Worm (Caenorhabditis elegans): ENCODE results near the gene chw-1.
A peak's percentile ranks its signal among the peaks of the same experiment; 100 is the strongest.

The chw-1 gene

DNA sequence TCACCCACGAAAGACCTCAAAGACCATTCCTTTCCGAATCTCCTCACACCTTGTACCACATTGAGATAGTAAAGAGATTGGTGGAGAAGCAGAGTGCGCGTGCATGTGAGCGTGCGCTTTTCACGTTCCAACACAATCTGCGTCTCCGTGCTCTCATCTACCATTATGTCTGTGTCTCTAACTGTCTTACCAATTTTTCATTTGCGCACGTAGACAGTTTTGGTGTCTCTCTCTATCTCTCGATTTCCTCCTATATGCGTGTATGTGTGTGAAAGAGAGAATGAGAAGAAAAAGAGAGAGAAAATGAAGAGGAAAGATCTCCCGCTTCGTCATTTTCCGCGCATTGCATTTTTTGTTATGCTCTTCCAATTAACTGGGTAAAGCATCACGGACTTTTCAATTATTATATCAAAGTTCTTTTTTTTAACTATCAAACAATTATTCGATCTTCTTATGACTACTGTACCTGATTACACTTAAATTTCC is 4.6 kb downstream of the chw-1 start (continued):
- TF ChIP-seq nhr-23 (tag; optimal IDR thresholded peaks at IDR 0.05) = no peak
- TF ChIP-seq nhr-21 (tag; optimal IDR thresholded peaks at IDR 0.05) = peak; percentile 98
- peak; percentile 71 to 94 for TF ChIP-seq lsy-2 (tag; optimal IDR thresholded peaks at IDR 0.05)
- TF ChIP-seq ztf-1 (GFP tag; conservative IDR thresholded peaks at IDR 0.05) = no peak
- TF ChIP-seq egl-27 (tag; optimal IDR thresholded peaks at IDR 0.05) = peak; percentile 96
- TF ChIP-seq gmeb-1 (tag; optimal IDR thresholded peaks at IDR 0.05) = peak; percentile 79
- TF ChIP-seq Y55F3AM.14 (GFP tag; optimal IDR thresholded peaks at IDR 0.05) = peak; percentile 97
- peak; percentile 99 for TF ChIP-seq mdl-1 (tag; optimal IDR thresholded peaks at IDR 0.05)
- TF ChIP-seq mbf-1 (tag; optimal IDR thresholded peaks at IDR 0.05) = no peak

DNA sequence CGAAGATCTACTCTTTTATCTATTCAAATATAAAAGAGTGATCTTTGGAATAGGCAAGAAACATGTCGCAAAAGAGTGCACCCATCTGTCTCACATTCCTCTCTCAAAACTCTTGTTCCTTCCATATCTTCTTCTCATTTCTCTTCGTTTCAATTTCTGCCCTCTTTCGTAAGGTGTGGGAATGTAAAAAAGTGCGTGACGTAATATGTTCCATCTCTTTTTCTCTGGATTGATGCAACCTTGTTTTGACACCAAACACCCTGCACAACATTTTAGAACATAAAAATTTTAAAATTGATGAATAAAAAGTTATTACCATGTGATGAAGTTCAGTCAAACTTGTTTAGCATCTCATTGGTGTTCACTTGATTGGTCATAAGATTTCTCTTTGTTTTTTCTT is 5.0 kb downstream of the chw-1 start:
- TF ChIP-seq sma-9 (GFP tag; optimal IDR thresholded peaks at IDR 0.05) (peak; percentile 67), sma-9 (tag; optimal IDR thresholded peaks at IDR 0.05) (no peak), ztf-4 (tag; optimal IDR thresholded peaks at IDR 0.05) (no peak)

DNA sequence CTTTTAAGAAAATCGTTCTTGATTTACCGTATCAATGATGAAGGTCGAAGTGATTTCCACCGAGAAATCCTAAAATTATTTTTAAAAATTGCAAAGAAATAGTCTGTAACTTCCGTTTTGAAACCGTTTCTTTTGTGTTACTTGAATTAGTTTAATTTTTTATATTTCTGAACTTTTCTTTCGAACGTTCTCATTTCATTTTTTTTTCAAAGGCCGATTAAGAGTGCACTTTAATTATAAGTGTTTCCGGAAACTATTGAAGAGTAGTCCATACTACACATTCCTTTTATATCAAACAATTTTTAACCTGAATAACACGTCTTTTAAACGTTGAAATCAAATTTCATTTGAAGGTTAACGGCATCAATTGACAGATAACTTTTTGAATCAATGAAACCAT is 5.6 kb downstream of the chw-1 start:
- no peak for TF ChIP-seq lin-13 (GFP tag; optimal IDR thresholded peaks at IDR 0.05)
- no peak for TF ChIP-seq gmeb-1 (tag; optimal IDR thresholded peaks at IDR 0.05)
- no peak for TF ChIP-seq R02D3.7 (tag; optimal IDR thresholded peaks at IDR 0.05)
- no peak for TF ChIP-seq elt-3 (tag; optimal IDR thresholded peaks at IDR 0.05)
- no peak for TF ChIP-seq fos-1 (tag; optimal IDR thresholded peaks at IDR 0.05)
- TF ChIP-seq unc-55 (GFP tag; optimal IDR thresholded peaks at IDR 0.05) = no peak
- TF ChIP-seq sma-9 (GFP tag; optimal IDR thresholded peaks at IDR 0.05) = no peak
- no peak for TF ChIP-seq sma-9 (tag; optimal IDR thresholded peaks at IDR 0.05)
- TF ChIP-seq nhr-129 (tag; optimal IDR thresholded peaks at IDR 0.05) = no peak
- no peak for TF ChIP-seq mab-5 (tag; optimal IDR thresholded peaks at IDR 0.05)
- TF ChIP-seq nhr-23 (tag; optimal IDR thresholded peaks at IDR 0.05) = no peak
- TF ChIP-seq sma-3 (GFP tag; optimal IDR thresholded peaks at IDR 0.05) = no peak
- TF ChIP-seq ceh-16 (tag; optimal IDR thresholded peaks at IDR 0.05) = no peak
- TF ChIP-seq elt-1 (tag; optimal IDR thresholded peaks at IDR 0.05) = no peak
- TF ChIP-seq unc-62 (GFP tag; optimal IDR thresholded peaks at IDR 0.05) = no peak
- TF ChIP-seq nhr-77 (tag; optimal IDR thresholded peaks at IDR 0.05) = no peak
- TF ChIP-seq blmp-1 (tag; optimal IDR thresholded peaks at IDR 0.05; ENCODE audit: insufficient read depth) = no peak
- TF ChIP-seq dmd-4 (tag; optimal IDR thresholded peaks at IDR 0.05) = no peak

- TF ChIP-seq lin-13 (GFP tag; optimal IDR thresholded peaks at IDR 0.05) (no peak), fos-1 (tag; optimal IDR thresholded peaks at IDR 0.05) (peak; percentile 55), ceh-82 (tag; optimal IDR thresholded peaks at IDR 0.05) (no peak), nhr-77 (tag; optimal IDR thresholded peaks at IDR 0.05) (no peak), blmp-1 (tag; optimal IDR thresholded peaks at IDR 0.05; ENCODE audit: insufficient read depth) (no peak), nhr-21 (tag; optimal IDR thresholded peaks at IDR 0.05) (no peak), sma-9 (GFP tag; optimal IDR thresholded peaks at IDR 0.05) (peak; percentile 68), sma-9 (tag; optimal IDR thresholded peaks at IDR 0.05) (no peak), alr-1 (tag; optimal IDR thresholded peaks at IDR 0.05) (no peak), elt-1 (tag; optimal IDR thresholded peaks at IDR 0.05) (no peak), R02D3.7 (tag; optimal IDR thresholded peaks at IDR 0.05) (no peak), ama-1 (optimal IDR thresholded peaks at IDR 0.05) (peak; percentile 88), ztf-11 (tag; optimal IDR thresholded peaks at IDR 0.05) (no peak), mdl-1 (tag; optimal IDR thresholded peaks at IDR 0.05) (no peak), ztf-1 (GFP tag; conservative IDR thresholded peaks at IDR 0.05) (no peak), F13H6.1 (tag; optimal IDR thresholded peaks at IDR 0.05) (peak; percentile 41), nhr-6 (tag; optimal IDR thresholded peaks at IDR 0.05) (no peak), lsy-2 (tag; optimal IDR thresholded peaks at IDR 0.05) (peak in 1 of 2 experiments; percentile 11), Y55F3AM.14 (GFP tag; optimal IDR thresholded peaks at IDR 0.05) (peak; percentile 40), nhr-129 (tag; optimal IDR thresholded peaks at IDR 0.05) (peak; percentile 72), zag-1 (tag; optimal IDR thresholded peaks at IDR 0.05) (no peak), skn-1 (tag; optimal IDR thresholded peaks at IDR 0.05) (no peak), nhr-10 (tag; optimal IDR thresholded peaks at IDR 0.05) (no peak), crh-2 (tag; optimal IDR thresholded peaks at IDR 0.05) (peak; percentile 88), gmeb-1 (tag; optimal IDR thresholded peaks at IDR 0.05) (no peak), sma-3 (GFP tag; optimal IDR thresholded peaks at IDR 0.05) (peak; percentile 6)
Measured at ce11 chrV:10468190-10468589, 6.1 kb downstream of the chw-1 start, which contains the start of gene egl-9. egl-9 (plus strand) TSS chrV:10468517.

Data from whole organism, L2 larva.